Worm (Caenorhabditis elegans): ENCODE measurements around the gene srz-44.
"Not testable (repeated sequence)": the region's sequence is repeated elsewhere in the genome, so short reads cannot be mapped to it uniquely, and the experiment has no call there.

DNA sequence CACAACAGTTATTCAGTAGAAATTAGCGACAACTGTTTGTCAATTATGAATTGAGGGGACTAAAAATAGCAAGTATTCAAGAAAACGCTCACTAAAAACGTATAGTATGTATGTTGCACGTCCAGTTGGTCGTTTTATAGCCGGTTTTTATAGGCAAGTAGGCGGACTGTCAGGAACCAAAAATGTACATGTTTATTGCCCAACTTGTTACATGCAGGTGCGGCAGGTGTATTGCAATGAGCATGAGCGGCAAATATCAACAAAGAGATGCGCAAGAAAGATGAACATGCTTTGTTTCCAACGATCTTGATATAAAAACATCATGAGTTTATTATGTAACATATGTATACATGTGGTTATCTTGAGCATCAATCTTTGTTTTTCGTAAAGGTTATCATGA lies 39.0 kb downstream of the srz-44 start, which contains the start of gene B0391.14:
- TF ChIP-seq elt-1 (tag; optimal IDR thresholded peaks at IDR 0.05; ENCODE audit: borderline replicate concordance, insufficient read depth); ces-1 (GFP tag; optimal IDR thresholded peaks at IDR 0.05); nhr-237 (tag; optimal IDR thresholded peaks at IDR 0.05); sem-2 (GFP tag; optimal IDR thresholded peaks at IDR 0.05); snpc-4 (tag; optimal IDR thresholded peaks at IDR 0.05); mab-5 (tag; optimal IDR thresholded peaks at IDR 0.05); lin-13 (tag; optimal IDR thresholded peaks at IDR 0.05); zip-8 (tag; optimal IDR thresholded peaks at IDR 0.05); pha-4 (tag; optimal IDR thresholded peaks at IDR 0.05); mls-2 (tag; optimal IDR thresholded peaks at IDR 0.05); ceh-43 (GFP tag; optimal IDR thresholded peaks at IDR 0.05); unc-62 (GFP tag; optimal IDR thresholded peaks at IDR 0.05); sptf-1 (tag; optimal IDR thresholded peaks at IDR 0.05): not testable (repeated sequence)

All from whole organism, mixed stage, embryonic.